Worm (Caenorhabditis elegans) whole organism, midembryonic: ENCODE data around the gene srbc-23.

Source experiments
- ref-1 ChIP-seq: fragments of 200-800 bp; sonication (Bioruptor generic); conservative IDR thresholded peaks from 2 replicates; pipeline ENCODE4 v1.3.6; 2022; ENCODE audit warnings: missing genetic modification reagents, missing genetic modification characterization, missing compliant biosample characterization
- ztf-29 ChIP-seq: fragments of 200-800 bp; sonication (Bioruptor generic); IDR thresholded peaks from 2 replicates; pipeline ENCODE4 v1.3.6; 2022; ENCODE audit warnings: missing genetic modification reagents, missing genetic modification characterization, missing compliant biosample characterization

DNA sequence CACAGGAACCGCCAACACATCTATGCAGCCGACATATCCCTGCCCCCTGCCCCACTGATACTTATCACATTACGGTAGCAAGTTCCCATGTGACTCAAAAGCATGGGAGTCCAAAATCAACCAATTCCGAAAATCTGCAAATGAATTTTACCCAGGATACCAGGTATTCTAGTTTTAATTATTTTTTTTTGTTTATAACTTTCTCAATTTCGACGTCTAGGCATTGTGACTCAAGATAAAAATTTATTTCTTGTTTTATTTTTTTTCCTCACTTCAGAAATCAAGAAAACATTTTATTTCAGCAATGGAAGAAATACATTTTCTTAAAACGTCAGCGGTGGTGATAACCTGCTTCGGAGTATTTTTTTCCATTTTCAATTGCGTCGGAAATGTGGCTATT, 1.9 kb upstream of the srbc-23 start, which contains the start of gene srbc-24:
- TF ChIP-seq ref-1 (GFP tag; lab: Robert Waterston, UW) (no peak), ztf-29 (no peak)
